Fruit fly (Drosophila melanogaster) whole organism, adult: ENCODE measurements around the gene CG4511.
A peak's percentile ranks its signal among the peaks of the same experiment; 100 is the strongest.

Source experiments
- CG11617 ChIP-seq: fragments of 200-800 bp; sonication (Bioruptor generic); optimal IDR thresholded peaks from 2 replicates; lab custom pipeline; 2017; ENCODE audit warnings: mild to moderate bottlenecking, missing biosample characterization, missing genetic modification reagents, missing genetic modification characterization
- CG1620 ChIP-seq: fragments of 200-800 bp; sonication (Bioruptor generic); optimal IDR thresholded peaks from 2 replicates; lab custom pipeline; 2016; ENCODE audit warnings: missing biosample characterization, missing genetic modification characterization
- CG7101 ChIP-seq: fragments of 200-800 bp; sonication (Bioruptor generic); optimal IDR thresholded peaks from 2 replicates; lab custom pipeline; 2018; ENCODE audit warnings: missing biosample characterization, mild to moderate bottlenecking, missing genetic modification characterization, moderate library complexity
- Mnt ChIP-seq: fragments of 200-800 bp; sonication (Bioruptor generic); optimal IDR thresholded peaks from 2 replicates; lab custom pipeline; 2016; ENCODE audit warnings: missing biosample characterization, mild to moderate bottlenecking, missing genetic modification characterization

- TF ChIP-seq CG7101 (tag; lab: Kevin White, UChicago) (peak; percentile 69), CG1620 (peak; percentile 3), CG11617 (GFP tag; lab: Kevin White, UChicago) (peak; percentile 74), Mnt (peak; percentile 41)
Observed at dm6 chr3R:10872148-10872783, 18.0 kb downstream of the CG4511 start, which contains the start of gene Fdh.
